Fruit fly (Drosophila melanogaster): ENCODE results near the gene CG4297.
A peak's percentile ranks its signal among the peaks of the same experiment; 100 is the strongest.

CG4297 gene

DNA sequence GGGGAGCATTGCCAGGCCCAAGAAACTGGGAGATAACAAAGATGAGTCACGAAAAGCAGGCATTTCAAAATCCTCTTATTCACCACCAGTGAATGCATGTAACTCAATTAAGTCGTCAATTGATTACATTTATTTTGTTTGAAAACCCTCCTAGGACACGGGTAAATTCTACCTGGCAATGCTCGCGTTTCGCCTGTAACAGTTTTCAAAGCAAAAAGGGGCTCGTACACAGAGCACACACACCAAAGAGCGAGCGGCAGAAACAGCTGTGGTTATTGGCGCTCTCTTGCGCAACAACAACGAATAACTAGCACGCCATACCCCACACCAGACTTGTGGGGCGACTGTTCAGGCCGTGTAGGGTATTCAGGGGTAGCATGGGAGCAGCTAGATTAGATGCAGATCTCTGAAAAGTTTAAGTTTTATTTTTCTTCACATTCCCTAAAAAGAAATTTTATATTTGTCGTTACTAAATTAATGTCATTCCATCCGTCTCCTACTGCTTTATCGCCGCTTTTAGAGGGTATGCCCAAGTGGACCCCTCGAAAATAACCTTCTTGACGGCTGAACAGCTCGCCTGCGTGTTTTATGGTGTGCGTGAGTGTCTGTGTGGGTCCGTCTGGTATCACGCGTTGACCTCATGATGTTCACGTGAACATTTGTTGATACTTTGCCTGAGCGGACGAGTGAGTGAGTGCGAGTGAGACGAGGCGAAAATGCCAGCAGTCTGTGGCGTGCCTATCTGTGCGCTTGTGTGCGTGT lies 8.8 kb upstream of the CG4297 start:
- TF ChIP-seq fkh (GFP tag; optimal IDR thresholded peaks at IDR 0.05): peak; percentile 100
- no peak for TF ChIP-seq CG6163 (GFP tag; IDR thresholded peaks at IDR 0.05)
- peak; percentile 100 for TF ChIP-seq dac (GFP tag; optimal IDR thresholded peaks at IDR 0.05)
- peak; percentile 100 for TF ChIP-seq Lpt (GFP tag; optimal IDR thresholded peaks at IDR 0.05)
- peak; percentile 100 for TF ChIP-seq CG7368 (GFP tag; optimal IDR thresholded peaks at IDR 0.05)
- peak; percentile 100 for TF ChIP-seq CG11762 (GFP tag; optimal IDR thresholded peaks at IDR 0.05; ENCODE audit: insufficient read depth)
- peak; percentile 100 for TF ChIP-seq salr (GFP tag; optimal IDR thresholded peaks at IDR 0.05)
- peak; percentile 100 for TF ChIP-seq Eip75B (GFP tag; optimal IDR thresholded peaks at IDR 0.05)
- peak; percentile 99 for TF ChIP-seq Blimp-1 (GFP tag; optimal IDR thresholded peaks at IDR 0.05)
- peak; percentile 100 for TF ChIP-seq ss (GFP tag; optimal IDR thresholded peaks at IDR 0.05)
- peak; percentile 100 for TF ChIP-seq CG8319 (GFP tag; optimal IDR thresholded peaks at IDR 0.05)
- peak; percentile 100 for TF ChIP-seq Sox15 (GFP tag; optimal IDR thresholded peaks at IDR 0.05)
- TF ChIP-seq CG8632 (GFP tag; optimal IDR thresholded peaks at IDR 0.05): peak; percentile 100
- no peak for TF ChIP-seq Gug (GFP tag; IDR thresholded peaks at IDR 0.05)
- TF ChIP-seq Ets21C (GFP tag; optimal IDR thresholded peaks at IDR 0.05): peak; percentile 100
- TF ChIP-seq Hr39 (GFP tag; optimal IDR thresholded peaks at IDR 0.05): peak; percentile 100
- peak; percentile 100 for TF ChIP-seq CG32006 (GFP tag; optimal IDR thresholded peaks at IDR 0.05)
- peak; percentile 100 for TF ChIP-seq Met (GFP tag; optimal IDR thresholded peaks at IDR 0.05)
- TF ChIP-seq cyc (GFP tag; optimal IDR thresholded peaks at IDR 0.05): peak; percentile 100
- TF ChIP-seq OdsH (GFP tag; optimal IDR thresholded peaks at IDR 0.05): peak; percentile 100
- TF ChIP-seq CG10669 (GFP tag; optimal IDR thresholded peaks at IDR 0.05): peak; percentile 100
- peak; percentile 100 for TF ChIP-seq CG3032 (tag; optimal IDR thresholded peaks at IDR 0.05)
- peak; percentile 99 for TF ChIP-seq CG6808 (GFP tag; optimal IDR thresholded peaks at IDR 0.05)
- TF ChIP-seq CG34406 (GFP tag; optimal IDR thresholded peaks at IDR 0.05): peak; percentile 100
- peak; percentile 100 for TF ChIP-seq acj6 (GFP tag; optimal IDR thresholded peaks at IDR 0.05)
- TF ChIP-seq fd59A (GFP tag; optimal IDR thresholded peaks at IDR 0.05): peak; percentile 100
- peak; percentile 100 for TF ChIP-seq CG10631 (GFP tag; optimal IDR thresholded peaks at IDR 0.05)
- peak; percentile 100 for TF ChIP-seq topi (GFP tag; optimal IDR thresholded peaks at IDR 0.05)
- TF ChIP-seq CG4318 (GFP tag; optimal IDR thresholded peaks at IDR 0.05): peak; percentile 100
- peak; percentile 100 for TF ChIP-seq esn (GFP tag; optimal IDR thresholded peaks at IDR 0.05)
- peak; percentile 100 for TF ChIP-seq CG16779 (tag; optimal IDR thresholded peaks at IDR 0.05)
- peak; percentile 100 for TF ChIP-seq achi (GFP tag; optimal IDR thresholded peaks at IDR 0.05)
- TF ChIP-seq CG1621 (tag; optimal IDR thresholded peaks at IDR 0.05): peak; percentile 100
- TF ChIP-seq eg (GFP tag; IDR thresholded peaks at IDR 0.05): no peak
- TF ChIP-seq spab (GFP tag; optimal IDR thresholded peaks at IDR 0.05): peak; percentile 100
- peak; percentile 100 for TF ChIP-seq svp (GFP tag)
- TF ChIP-seq CG15336 (GFP tag; IDR thresholded peaks at IDR 0.05): no peak
- TF ChIP-seq fd85E (GFP tag; optimal IDR thresholded peaks at IDR 0.05): peak; percentile 99
- TF ChIP-seq Eip93F (GFP tag; optimal IDR thresholded peaks at IDR 0.05): peak; percentile 100
- TF ChIP-seq CG3919 (GFP tag; optimal IDR thresholded peaks at IDR 0.05): peak; percentile 100
- peak; percentile 100 for TF ChIP-seq CG11902 (GFP tag; optimal IDR thresholded peaks at IDR 0.05)
- TF ChIP-seq CG6792 (GFP tag; optimal IDR thresholded peaks at IDR 0.05): peak; percentile 100
- TF ChIP-seq dsx (GFP tag; optimal IDR thresholded peaks at IDR 0.05; ENCODE audit: poor library complexity, severe bottlenecking): peak; percentile 100
- TF ChIP-seq Sox14 (GFP tag; optimal IDR thresholded peaks at IDR 0.05): peak; percentile 100
- TF ChIP-seq CG6854 (GFP tag; optimal IDR thresholded peaks at IDR 0.05): peak; percentile 100
- TF ChIP-seq Hr38 (GFP tag; optimal IDR thresholded peaks at IDR 0.05): peak; percentile 99
- no peak for TF ChIP-seq CG8119 (GFP tag; IDR thresholded peaks at IDR 0.05)
- TF ChIP-seq CG9139 (GFP tag; optimal IDR thresholded peaks at IDR 0.05): peak; percentile 100
- TF ChIP-seq Ets96B (tag; optimal IDR thresholded peaks at IDR 0.05): peak; percentile 100
- peak; percentile 100 for TF ChIP-seq CG31627 (GFP tag; optimal IDR thresholded peaks at IDR 0.05)

All from whole organism, prepupa.